Worm (Caenorhabditis elegans) whole organism, early embryonic: ENCODE results near the gene coh-3.

Source experiments
- B0310.2 ChIP-seq: sonication (generic microtip); optimal IDR thresholded peaks from 2 replicates; lab custom pipeline; 2016; ENCODE audit warnings: mild to moderate bottlenecking, missing genetic modification characterization, missing compliant biosample characterization
- F13C5.2 ChIP-seq: sonication (generic microtip); optimal IDR thresholded peaks from 2 replicates; lab custom pipeline; 2017; ENCODE audit warnings: mild to moderate bottlenecking, missing genetic modification characterization, inconsistent platforms, missing compliant biosample characterization
- aly-1 ChIP-seq: sonication (generic microtip); optimal IDR thresholded peaks from 2 replicates; lab custom pipeline; 2016; ENCODE audit warnings: missing genetic modification characterization, missing compliant biosample characterization
- ama-1 ChIP-seq: fragments of 150-350 bp; optimal IDR thresholded peaks from 2 replicates; lab custom pipeline; 2014
- ceh-13 ChIP-seq: fragments of 200-800 bp; sonication (Bioruptor generic); optimal IDR thresholded peaks from 2 replicates; lab custom pipeline; 2018; ENCODE audit warnings: mild to moderate bottlenecking, missing genetic modification characterization, missing compliant biosample characterization
- ceh-36 ChIP-seq: sonication (generic microtip); optimal IDR thresholded peaks from 2 replicates; lab custom pipeline; 2016; ENCODE audit warnings: missing genetic modification characterization, inconsistent platforms, missing compliant biosample characterization
- ets-7 ChIP-seq: sonication (generic microtip); optimal IDR thresholded peaks from 2 replicates; lab custom pipeline; 2016; ENCODE audit warnings: missing genotype, missing genetic modification characterization, missing compliant biosample characterization
- flt-1 ChIP-seq: fragments of 200-800 bp; sonication (Bioruptor generic); IDR thresholded peaks from 2 replicates; pipeline ENCODE4 v1.3.6; 2022; ENCODE audit warnings: missing genetic modification characterization, missing compliant biosample characterization
- hmbx-1 ChIP-seq: sonication (generic microtip); optimal IDR thresholded peaks from 2 replicates; lab custom pipeline; 2016; ENCODE audit warnings: mild to moderate bottlenecking, missing genetic modification characterization, missing compliant biosample characterization
- hmg-4 ChIP-seq: fragments of 200-800 bp; sonication (Bioruptor generic); optimal IDR thresholded peaks from 2 replicates; lab custom pipeline; 2018; ENCODE audit warnings: mild to moderate bottlenecking, missing genetic modification characterization, missing compliant biosample characterization
- hnd-1 ChIP-seq: sonication (generic microtip); optimal IDR thresholded peaks from 2 replicates; lab custom pipeline; 2016; ENCODE audit warnings: missing genetic modification characterization, missing compliant biosample characterization
- pes-1 ChIP-seq: fragments of 200-800 bp; sonication (Bioruptor generic); IDR thresholded peaks from 2 replicates; pipeline ENCODE4 v1.3.6; 2022; ENCODE audit warnings: missing genetic modification reagents, missing genetic modification characterization, missing compliant biosample characterization
- scrt-1 ChIP-seq: fragments of 200-800 bp; sonication (Bioruptor generic); IDR thresholded peaks from 2 replicates; pipeline ENCODE4 v1.3.6; 2022; ENCODE audit warnings: missing genetic modification characterization, missing compliant biosample characterization
- sea-1 ChIP-seq: fragments of 200-800 bp; sonication (Bioruptor generic); conservative IDR thresholded peaks from 2 replicates; pipeline ENCODE4 v1.3.6; 2022; ENCODE audit warnings: missing genetic modification characterization, missing compliant biosample characterization
- tbx-11 ChIP-seq: fragments of 200-800 bp; sonication (Bioruptor generic); IDR thresholded peaks from 2 replicates; pipeline ENCODE4 v1.3.6; 2022; ENCODE audit warnings: missing genetic modification characterization, missing compliant biosample characterization
- tbx-37 ChIP-seq: fragments of 200-800 bp; sonication (Bioruptor generic); conservative IDR thresholded peaks from 2 replicates; pipeline ENCODE4 v1.3.6; 2022; ENCODE audit warnings: missing genetic modification reagents, missing genetic modification characterization, missing compliant biosample characterization
- tra-4 ChIP-seq: sonication (generic microtip); optimal IDR thresholded peaks from 2 replicates; lab custom pipeline; 2017; ENCODE audit warnings: missing genetic modification characterization, missing compliant biosample characterization

coh-3 gene

ce11 chrV:14503065-14503464, 45.8 kb downstream of the coh-3 start:
- TF ChIP-seq B0310.2 (tag; lab: Kevin White, UChicago) (no peak), flt-1 (GFP tag; lab: Robert Waterston, UW) (no peak), hnd-1 (tag; lab: Kevin White, UChicago) (no peak)

- no peak for TF ChIP-seq sea-1
- no peak for TF ChIP-seq tbx-37 (GFP tag; lab: Robert Waterston, UW)
- no peak for TF ChIP-seq scrt-1 (GFP tag; lab: Robert Waterston, UW)
- no peak for TF ChIP-seq hnd-1 (tag; lab: Kevin White, UChicago)
- no peak for TF ChIP-seq pes-1 (GFP tag; lab: Robert Waterston, UW)
- no peak for TF ChIP-seq hmg-4 (GFP tag; lab: Kevin White, UChicago)
- TF ChIP-seq aly-1 (tag; lab: Kevin White, UChicago) = no peak
- TF ChIP-seq hmbx-1 = no peak
- no peak for TF ChIP-seq flt-1 (GFP tag; lab: Robert Waterston, UW)
- TF ChIP-seq tbx-11 = no peak
- TF ChIP-seq ceh-13 (GFP tag; lab: Kevin White, UChicago) = no peak
Observed at ce11 chrV:14504120-14504519, 46.9 kb downstream of the coh-3 start.

- TF ChIP-seq flt-1 (GFP tag; lab: Robert Waterston, UW) (no peak), scrt-1 (GFP tag; lab: Robert Waterston, UW) (0 out of 2 replicates have a peak, but pooled peaks have one; percentile 49), hmg-4 (GFP tag; lab: Kevin White, UChicago) (peak; percentile 44), pes-1 (GFP tag; lab: Robert Waterston, UW) (peak; percentile 29; the same call in 1 of the 2 replicates), sea-1 (0 out of 2 replicates have a peak, but pooled peaks have one; percentile 45)
Observed at ce11 chrV:14504774-14505173, 47.6 kb downstream of the coh-3 start.

ce11 chrV:14505745-14506214, 48.6 kb downstream of the coh-3 start:
- TF ChIP-seq hmbx-1 = no peak
- TF ChIP-seq tra-4 (tag; lab: Kevin White, UChicago) = no peak
- no peak for TF ChIP-seq flt-1 (GFP tag; lab: Robert Waterston, UW)
- TF ChIP-seq F13C5.2 (tag; lab: Kevin White, UChicago) = no peak
- TF ChIP-seq hnd-1 (tag; lab: Kevin White, UChicago) = no peak
- TF ChIP-seq hmg-4 (GFP tag; lab: Kevin White, UChicago) = peak; percentile 68

ce11 chrV:14506713-14507675, 49.8 kb downstream of the coh-3 start:
- no peak for TF ChIP-seq aly-1 (tag; lab: Kevin White, UChicago)
- no peak for TF ChIP-seq tbx-37 (GFP tag; lab: Robert Waterston, UW)
- no peak for TF ChIP-seq hmg-4 (GFP tag; lab: Kevin White, UChicago)
- no peak for TF ChIP-seq hmbx-1
- TF ChIP-seq tra-4 (tag; lab: Kevin White, UChicago) = no peak
- no peak for TF ChIP-seq tbx-11
- TF ChIP-seq pes-1 (GFP tag; lab: Robert Waterston, UW) = no peak
- no peak for TF ChIP-seq F13C5.2 (tag; lab: Kevin White, UChicago)
- TF ChIP-seq ama-1 = no peak
- TF ChIP-seq ets-7 (tag; lab: Kevin White, UChicago) = no peak
- no peak for TF ChIP-seq sea-1
- no peak for TF ChIP-seq scrt-1 (GFP tag; lab: Robert Waterston, UW)
- no peak for TF ChIP-seq flt-1 (GFP tag; lab: Robert Waterston, UW)
- no peak for TF ChIP-seq B0310.2 (tag; lab: Kevin White, UChicago)

- TF ChIP-seq tra-4 (tag; lab: Kevin White, UChicago) = no peak
- peak; percentile 21 for TF ChIP-seq hmg-4 (GFP tag; lab: Kevin White, UChicago)
- TF ChIP-seq hmbx-1 = no peak
- TF ChIP-seq B0310.2 (tag; lab: Kevin White, UChicago) = no peak
- TF ChIP-seq scrt-1 (GFP tag; lab: Robert Waterston, UW) = no peak
- no peak for TF ChIP-seq hnd-1 (tag; lab: Kevin White, UChicago)
- TF ChIP-seq ceh-13 (GFP tag; lab: Kevin White, UChicago) = no peak
- no peak for TF ChIP-seq tbx-11
Observed at ce11 chrV:14508005-14508521, 50.8 kb downstream of the coh-3 start, which contains the start of gene R02D5.1. Gene R02D5.1 (plus strand): TSS chrV:14508249.

- no peak for TF ChIP-seq hnd-1 (tag; lab: Kevin White, UChicago)
- TF ChIP-seq scrt-1 (GFP tag; lab: Robert Waterston, UW) = no peak
- TF ChIP-seq ceh-36 = no peak
Observed at ce11 chrV:14508556-14508955, 51.3 kb downstream of the coh-3 start.
